Fruit fly (Drosophila melanogaster) whole organism, embryonic: Measurements from ENCODE around the gene CG18508.

Source experiments
- ATbp ChIP-seq: fragments of 200-800 bp; sonication (Bioruptor generic); optimal IDR thresholded peaks from 2 replicates; lab custom pipeline; 2017; ENCODE audit warnings: missing biosample characterization, mild to moderate bottlenecking, missing genetic modification characterization, missing genetic modification reagents
- Blimp-1 ChIP-seq: fragments of 200-800 bp; sonication (Bioruptor generic); optimal IDR thresholded peaks from 3 replicates; lab custom pipeline; 2018; ENCODE audit warnings: missing biosample characterization, missing genetic modification characterization, mild to moderate bottlenecking, moderate library complexity, missing genetic modification reagents
- CG10431 ChIP-seq: fragments of 200-800 bp; sonication (Bioruptor generic); optimal IDR thresholded peaks from 3 replicates; lab custom pipeline; 2018; ENCODE audit warnings: missing biosample characterization, mild to moderate bottlenecking, missing genetic modification characterization
- CG10462 ChIP-seq: fragments of 200-800 bp; sonication (Bioruptor generic); optimal IDR thresholded peaks from 2 replicates; lab custom pipeline; 2016; ENCODE audit warnings: missing biosample characterization, missing genetic modification characterization
- CG11247 ChIP-seq: fragments of 200-800 bp; sonication (Bioruptor generic); IDR thresholded peaks from 2 replicates; pipeline ENCODE4 v1.3.6; 2022; ENCODE audit warnings: missing biosample characterization, missing genetic modification characterization
- CG12071 ChIP-seq: fragments of 200-800 bp; sonication (Bioruptor generic); optimal IDR thresholded peaks from 3 replicates; lab custom pipeline; 2018; ENCODE audit warnings: missing biosample characterization, mild to moderate bottlenecking, missing genetic modification characterization
- CG12155 ChIP-seq: fragments of 200-800 bp; sonication (Bioruptor generic); optimal IDR thresholded peaks from 3 replicates; lab custom pipeline; 2016; ENCODE audit warnings: missing biosample characterization, missing genetic modification characterization
- CG12219 ChIP-seq: fragments of 200-800 bp; sonication (Bioruptor generic); optimal IDR thresholded peaks from 3 replicates; lab custom pipeline; 2018; ENCODE audit warnings: missing biosample characterization, mild to moderate bottlenecking, missing genetic modification characterization
- CG12299 ChIP-seq: fragments of 200-800 bp; sonication (Bioruptor generic); optimal IDR thresholded peaks from 2 replicates; lab custom pipeline; 2018; ENCODE audit warnings: missing biosample characterization, mild to moderate bottlenecking, missing genetic modification characterization
- CG15601 ChIP-seq: fragments of 200-800 bp; sonication (Bioruptor generic); optimal IDR thresholded peaks from 3 replicates; lab custom pipeline; 2019; ENCODE audit warnings: missing biosample characterization, mild to moderate bottlenecking, missing genetic modification characterization, moderate library complexity
- CG16813 ChIP-seq: fragments of 200-800 bp; sonication (Bioruptor generic); IDR thresholded peaks from 3 replicates; pipeline ENCODE4 v1.3.6; 2022; ENCODE audit warnings: missing biosample characterization, missing genetic modification characterization; ENCODE audit not compliant: partially characterized antibody
- CG30020 ChIP-seq: fragments of 200-800 bp; optimal IDR thresholded peaks from 2 replicates; lab custom pipeline; 2019; ENCODE audit warnings: missing biosample characterization, mild to moderate bottlenecking, missing genetic modification characterization, moderate library complexity
- CG31388 ChIP-seq: fragments of 200-800 bp; sonication (Bioruptor generic); optimal IDR thresholded peaks from 2 replicates; lab custom pipeline; 2016; ENCODE audit warnings: missing biosample characterization, missing genetic modification characterization
- CG4360 ChIP-seq: fragments of 200-800 bp; sonication (Bioruptor generic); IDR thresholded peaks from 2 replicates; pipeline ENCODE4 v1.3.6; 2022; ENCODE audit warnings: missing biosample characterization, missing genetic modification characterization
- CG4404 ChIP-seq: fragments of 200-800 bp; sonication (Bioruptor generic); IDR thresholded peaks from 2 replicates; pipeline ENCODE4 v1.3.6; 2022; ENCODE audit warnings: missing biosample characterization, missing genetic modification characterization
- CG4617 ChIP-seq: fragments of 200-800 bp; sonication (Bioruptor generic); optimal IDR thresholded peaks from 3 replicates; lab custom pipeline; 2016; ENCODE audit warnings: missing biosample characterization, missing genetic modification characterization, borderline replicate concordance
- CG5180 ChIP-seq: fragments of 200-800 bp; sonication (Bioruptor generic); optimal IDR thresholded peaks from 3 replicates; lab custom pipeline; 2017; ENCODE audit warnings: missing biosample characterization, missing genetic modification characterization, mild to moderate bottlenecking, moderate library complexity, missing genetic modification reagents
- CG6765 ChIP-seq: fragments of 200-800 bp; sonication (Bioruptor generic); optimal IDR thresholded peaks from 3 replicates; lab custom pipeline; 2017; ENCODE audit warnings: missing biosample characterization, mild to moderate bottlenecking, missing genetic modification characterization
- CG8359 ChIP-seq: fragments of 200-800 bp; sonication (Bioruptor generic); optimal IDR thresholded peaks from 2 replicates; lab custom pipeline; 2017; ENCODE audit warnings: missing biosample characterization, mild to moderate bottlenecking, missing genetic modification characterization, borderline replicate concordance
- CG9727 ChIP-seq: fragments of 200-800 bp; sonication (Bioruptor generic); optimal IDR thresholded peaks from 3 replicates; lab custom pipeline; 2017; ENCODE audit warnings: missing biosample characterization, mild to moderate bottlenecking, missing genetic modification characterization
- CG9876 ChIP-seq: fragments of 200-800 bp; sonication (Bioruptor generic); optimal IDR thresholded peaks from 2 replicates; lab custom pipeline; 2016; ENCODE audit warnings: missing biosample characterization, missing genetic modification characterization
- D ChIP-seq, 2 experiments: fragments of 200-800 bp in 1 of 2; fragments of >200 bp in 1 of 2; sonication (Bioruptor generic) in 1 of 2; optimal IDR thresholded peaks; 2 replicates in 1 of 2; 3 replicates in 1 of 2; lab custom pipeline; 2017; ENCODE audit warnings: mild to moderate bottlenecking in 1 of 2, missing biosample characterization in 1 of 2, missing genetic modification characterization in 1 of 2, missing genetic modification reagents in 1 of 2
- Dek ChIP-seq: fragments of 200-800 bp; sonication (Bioruptor generic); optimal IDR thresholded peaks from 3 replicates; lab custom pipeline; 2019; ENCODE audit warnings: missing biosample characterization, mild to moderate bottlenecking, missing genetic modification characterization, moderate library complexity
- Dip2 ChIP-seq: fragments of 200-800 bp; sonication (Bioruptor generic); IDR thresholded peaks from 2 replicates; pipeline ENCODE4 v1.3.6; 2022; ENCODE audit warnings: missing biosample characterization, missing genetic modification characterization
- Fer2 ChIP-seq: fragments of 200-800 bp; sonication (Bioruptor generic); optimal IDR thresholded peaks from 2 replicates; lab custom pipeline; 2018; ENCODE audit warnings: missing biosample characterization, mild to moderate bottlenecking, missing genetic modification characterization, moderate library complexity
- Gsc ChIP-seq: fragments of 200-800 bp; sonication (Bioruptor generic); IDR thresholded peaks from 2 replicates; pipeline ENCODE4 v1.3.6; 2022; ENCODE audit warnings: missing biosample characterization, missing genetic modification characterization
- HmgZ ChIP-seq: fragments of 200-800 bp; sonication (Bioruptor generic); optimal IDR thresholded peaks from 2 replicates; lab custom pipeline; 2018; ENCODE audit warnings: missing biosample characterization, mild to moderate bottlenecking, missing genetic modification characterization
- Lim3 ChIP-seq: fragments of 200-800 bp; sonication (Bioruptor generic); IDR thresholded peaks from 2 replicates; pipeline ENCODE4 v1.3.6; 2022; ENCODE audit warnings: missing biosample characterization, missing genetic modification characterization
- Neu2 ChIP-seq: fragments of 200-800 bp; sonication (Bioruptor generic); optimal IDR thresholded peaks from 3 replicates; lab custom pipeline; 2016; ENCODE audit warnings: missing biosample characterization, missing genetic modification characterization, borderline replicate concordance
- Six4 ChIP-seq: fragments of 200-800 bp; sonication (Bioruptor generic); optimal IDR thresholded peaks from 2 replicates; lab custom pipeline; 2016; ENCODE audit warnings: missing biosample characterization, missing genetic modification characterization
- Xbp1 ChIP-seq: fragments of 200-800 bp; sonication (Bioruptor generic); optimal IDR thresholded peaks from 3 replicates; lab custom pipeline; 2016; ENCODE audit warnings: missing biosample characterization, mild to moderate bottlenecking, missing genetic modification characterization
- Xrp1 ChIP-seq: fragments of 200-800 bp; sonication (Bioruptor generic); IDR thresholded peaks from 2 replicates; pipeline ENCODE4 v1.3.6; 2022; ENCODE audit warnings: missing biosample characterization, missing genetic modification characterization
- aop ChIP-seq: fragments of 200-800 bp; sonication (Bioruptor generic); IDR thresholded peaks from 2 replicates; pipeline ENCODE4 v1.3.6; 2022; ENCODE audit warnings: missing biosample characterization, missing genetic modification characterization
- bab2 ChIP-seq: fragments of 200-800 bp; sonication (Bioruptor generic); optimal IDR thresholded peaks from 2 replicates; lab custom pipeline; 2016; ENCODE audit warnings: missing biosample characterization, missing genetic modification characterization
- bcd ChIP-seq: fragments of 200-800 bp; sonication (Bioruptor generic); optimal IDR thresholded peaks from 2 replicates; lab custom pipeline; 2017; ENCODE audit warnings: missing biosample characterization, mild to moderate bottlenecking, missing genetic modification characterization
- bigmax ChIP-seq: fragments of 200-800 bp; sonication (Bioruptor generic); optimal IDR thresholded peaks from 2 replicates; lab custom pipeline; 2018; ENCODE audit warnings: missing biosample characterization, mild to moderate bottlenecking, missing genetic modification characterization
- bsh ChIP-seq, 2 experiments: fragments of 200-800 bp; sonication (Bioruptor generic); optimal IDR thresholded peaks; 2 replicates each; lab custom pipeline; 2017 to 2018; ENCODE audit warnings: mild to moderate bottlenecking in 2 of 2, missing biosample characterization in 2 of 2, missing genetic modification characterization in 2 of 2, moderate library complexity in 1 of 2
- cad ChIP-seq: fragments of >200 bp; optimal IDR thresholded peaks from 2 replicates; lab custom pipeline; 2017; ENCODE audit warnings: missing biosample characterization, missing genetic modification characterization
- corto ChIP-seq: fragments of 200-800 bp; sonication (Bioruptor generic); optimal IDR thresholded peaks from 2 replicates; lab custom pipeline; 2016; ENCODE audit warnings: missing biosample characterization, mild to moderate bottlenecking, missing genetic modification characterization, moderate library complexity
- dimm ChIP-seq: fragments of 200-800 bp; sonication (Bioruptor generic); IDR thresholded peaks from 2 replicates; pipeline ENCODE4 v1.3.6; 2022; ENCODE audit warnings: missing biosample characterization, missing genetic modification characterization
- dmrt11E ChIP-seq: fragments of 200-800 bp; sonication (Bioruptor generic); optimal IDR thresholded peaks from 3 replicates; lab custom pipeline; 2018; ENCODE audit warnings: missing biosample characterization, mild to moderate bottlenecking, missing genetic modification characterization, moderate library complexity
- exex ChIP-seq: fragments of 200-800 bp; sonication (Bioruptor generic); optimal IDR thresholded peaks from 4 replicates; lab custom pipeline; 2018; ENCODE audit warnings: missing biosample characterization, mild to moderate bottlenecking, missing genetic modification characterization, moderate library complexity
- eyg ChIP-seq: fragments of 200-800 bp; sonication (Bioruptor generic); optimal IDR thresholded peaks from 3 replicates; lab custom pipeline; 2016; ENCODE audit warnings: missing biosample characterization, missing genetic modification characterization
- jing ChIP-seq: fragments of 200-800 bp; sonication (Bioruptor generic); optimal IDR thresholded peaks from 2 replicates; lab custom pipeline; 2018; ENCODE audit warnings: missing biosample characterization, mild to moderate bottlenecking, missing genetic modification characterization
- kah ChIP-seq: fragments of 200-800 bp; sonication (Bioruptor generic); optimal IDR thresholded peaks from 2 replicates; lab custom pipeline; 2018; ENCODE audit warnings: missing biosample characterization, mild to moderate bottlenecking, missing genetic modification characterization
- maf-S ChIP-seq: fragments of 200-800 bp; sonication (Bioruptor generic); optimal IDR thresholded peaks from 2 replicates; lab custom pipeline; 2016; ENCODE audit warnings: missing biosample characterization, missing genetic modification characterization
- pzg ChIP-seq: fragments of 200-800 bp; sonication (Bioruptor generic); optimal IDR thresholded peaks from 3 replicates; lab custom pipeline; 2018; ENCODE audit warnings: missing biosample characterization, mild to moderate bottlenecking, missing genetic modification characterization, moderate library complexity
- rib ChIP-seq: fragments of 200-800 bp; sonication (Bioruptor generic); IDR thresholded peaks from 2 replicates; pipeline ENCODE4 v1.3.6; 2022; ENCODE audit warnings: missing biosample characterization, missing genetic modification characterization
- vvl ChIP-seq: fragments of 200-800 bp; sonication (Bioruptor generic); IDR thresholded peaks from 2 replicates; pipeline ENCODE4 v1.3.6; 2022; ENCODE audit warnings: missing biosample characterization, missing genetic modification characterization
- zen ChIP-seq: fragments of 200-800 bp; sonication (Bioruptor generic); optimal IDR thresholded peaks from 3 replicates; lab custom pipeline; 2018; ENCODE audit warnings: missing biosample characterization, mild to moderate bottlenecking, missing genetic modification characterization, moderate library complexity

Gene CG18508

DNA sequence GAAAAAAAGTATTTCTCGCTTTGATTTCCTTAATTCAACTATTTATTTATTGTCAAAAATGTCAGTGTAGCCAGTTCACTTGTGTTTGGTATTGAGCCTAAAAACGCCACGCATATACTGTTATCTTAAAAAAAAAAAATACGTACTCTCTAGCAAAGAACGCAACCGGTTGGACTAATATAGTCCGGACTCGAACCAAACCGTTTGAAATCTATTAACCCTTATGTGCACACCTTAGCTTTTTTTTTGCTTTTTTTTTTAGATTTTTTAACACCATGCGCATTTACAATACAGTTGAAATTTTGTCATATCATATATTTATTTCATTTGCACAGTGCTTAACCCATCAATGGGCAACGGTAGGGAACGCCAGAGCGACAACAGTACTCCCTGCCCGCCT lies at the start of gene CG18508 (continued):
- TF ChIP-seq zen (tag; lab: Kevin White, UChicago) (no peak), bigmax (no peak), jing (GFP tag; lab: Kevin White, UChicago) (no peak), maf-S (GFP tag; lab: Kevin White, UChicago) (no peak), CG4617 (GFP tag; lab: Kevin White, UChicago) (no peak), CG4360 (GFP tag; lab: Robert Waterston, UW) (no peak), CG10431 (GFP tag; lab: Kevin White, UChicago) (no peak), pzg (GFP tag; lab: Kevin White, UChicago) (peak; percentile 70), exex (tag; lab: Kevin White, UChicago) (no peak), CG12299 (tag; lab: Kevin White, UChicago) (no peak), CG9727 (GFP tag; lab: Kevin White, UChicago) (no peak), ATbp (GFP tag; lab: Kevin White, UChicago) (no peak), CG12219 (GFP tag; lab: Kevin White, UChicago) (no peak), vvl (GFP tag; lab: Robert Waterston, UW) (peak; percentile 34; the same call in 1 of the 2 replicates), bcd (GFP tag; lab: Kevin White, UChicago) (no peak), eyg (GFP tag; lab: Kevin White, UChicago) (no peak), Blimp-1 (GFP tag; lab: Kevin White, UChicago) (no peak), Lim3 (GFP tag; lab: Robert Waterston, UW) (no peak), Xbp1 (no peak), Six4 (GFP tag; lab: Kevin White, UChicago) (no peak), CG9876 (GFP tag; lab: Kevin White, UChicago) (no peak), cad (GFP tag; lab: Kevin White, UChicago) (no peak), dimm (GFP tag; lab: Robert Waterston, UW) (no peak), CG16813 (GFP tag; lab: Robert Waterston, UW) (no peak; the same call in 2 of the 3 replicates), Gsc (GFP tag; lab: Robert Waterston, UW) (no peak), bab2 (no peak), CG30020 (tag; lab: Kevin White, UChicago) (no peak), CG8359 (GFP tag; lab: Kevin White, UChicago) (no peak), CG31388 (GFP tag; lab: Kevin White, UChicago) (no peak), corto (no peak), CG11247 (no peak), rib (no peak), CG12155 (peak; percentile 3), Dip2 (GFP tag; lab: Robert Waterston, UW) (no peak), D (optimal IDR thresholded peaks at IDR 0.05; lab: Kevin White, UChicago) (no peak), D (GFP tag; optimal IDR thresholded peaks at IDR 0.05; lab: Kevin White, UChicago) (no peak), CG4404 (GFP tag; lab: Robert Waterston, UW) (no peak), aop (GFP tag; lab: Robert Waterston, UW) (no peak), CG15601 (tag; lab: Kevin White, UChicago) (no peak), kah (no peak), CG12071 (no peak), Neu2 (GFP tag; lab: Kevin White, UChicago) (no peak), CG6765 (GFP tag; lab: Kevin White, UChicago) (no peak), Fer2 (tag; lab: Kevin White, UChicago) (no peak), Xrp1 (GFP tag; lab: Robert Waterston, UW) (peak; percentile 25; the same call in 1 of the 2 replicates), CG5180 (GFP tag; lab: Kevin White, UChicago) (no peak), HmgZ (peak; percentile 23), dmrt11E (tag; lab: Kevin White, UChicago) (no peak), Dek (peak; percentile 2), CG10462 (GFP tag; lab: Kevin White, UChicago) (peak; percentile 59), bsh (GFP tag; optimal IDR thresholded peaks at IDR 0.05; lab: Kevin White, UChicago) (no peak)
